Fruit fly (Drosophila melanogaster): ENCODE data around the gene CG3817.

Gene CG3817

dm6 chr3R:14886011-14886534, 12.5 kb upstream of the CG3817 start, which contains the start of the genes Rrp6, CG33331 and CG33332 (continued):
- TF ChIP-seq Gug (GFP tag; IDR thresholded peaks at IDR 0.05) (peak; percentile 40; the same call in 2 of the 4 replicates), gcm2 (GFP tag; optimal IDR thresholded peaks at IDR 0.05) (no peak), CG4282 (GFP tag; optimal IDR thresholded peaks at IDR 0.05) (peak; percentile 41), nmo (GFP tag; optimal IDR thresholded peaks at IDR 0.05) (peak; percentile 77), CG8924 (tag; optimal IDR thresholded peaks at IDR 0.05) (no peak), CG14441 (GFP tag; IDR thresholded peaks at IDR 0.05) (peak; percentile 43; the same call in 1 of the 2 replicates), mld (GFP tag; IDR thresholded peaks at IDR 0.05; ENCODE audit: partially characterized antibody) (no peak), CG2116 (GFP tag; optimal IDR thresholded peaks at IDR 0.05) (peak; percentile 92), slbo (GFP tag; IDR thresholded peaks at IDR 0.05) (peak; percentile 79), GATAe (GFP tag; conservative IDR thresholded peaks at IDR 0.05) (no peak), Fer1 (GFP tag; optimal IDR thresholded peaks at IDR 0.05) (peak; percentile 83), shn (GFP tag; optimal IDR thresholded peaks at IDR 0.05) (peak; percentile 59), CG11456 (GFP tag; IDR thresholded peaks at IDR 0.05) (peak; percentile 61; the same call in 2 of the 3 replicates), Nf-YB (GFP tag; optimal IDR thresholded peaks at IDR 0.05) (peak; percentile 15), cad (GFP tag; optimal IDR thresholded peaks at IDR 0.05) (no peak), Trl (optimal IDR thresholded peaks at IDR 0.05) (no peak), Trl (GFP tag; optimal IDR thresholded peaks at IDR 0.05) (peak; percentile 68), vvl (GFP tag; IDR thresholded peaks at IDR 0.05) (peak; percentile 65), CG4328 (GFP tag; optimal IDR thresholded peaks at IDR 0.05) (peak; percentile 64), CG2889 (GFP tag; IDR thresholded peaks at IDR 0.05) (no peak), CG2202 (tag; optimal IDR thresholded peaks at IDR 0.05) (no peak), Fer3 (tag; optimal IDR thresholded peaks at IDR 0.05) (peak; percentile 69), CG13123 (GFP tag; optimal IDR thresholded peaks at IDR 0.05) (peak; percentile 44), CG7745 (tag; optimal IDR thresholded peaks at IDR 0.05) (no peak), crc (GFP tag; optimal IDR thresholded peaks at IDR 0.05) (peak; percentile 21), az2 (GFP tag; optimal IDR thresholded peaks at IDR 0.05) (peak; percentile 60), rib (GFP tag; IDR thresholded peaks at IDR 0.05) (peak; percentile 10; the same call in 1 of the 2 replicates), fru (optimal IDR thresholded peaks at IDR 0.05) (no peak), otp (GFP tag; IDR thresholded peaks at IDR 0.05) (no peak), CG30403 (GFP tag; optimal IDR thresholded peaks at IDR 0.05) (peak; percentile 86), CG1832 (GFP tag; optimal IDR thresholded peaks at IDR 0.05) (no peak), CG2875 (GFP tag; optimal IDR thresholded peaks at IDR 0.05) (peak; percentile 5), CG10209 (GFP tag; optimal IDR thresholded peaks at IDR 0.05) (peak; percentile 76), schlank (tag; optimal IDR thresholded peaks at IDR 0.05) (peak; percentile 47), wor (GFP tag; IDR thresholded peaks at IDR 0.05) (0 out of 2 replicates have a peak, but pooled peaks have one; percentile 22), CG15269 (tag; optimal IDR thresholded peaks at IDR 0.05) (peak; percentile 79), CG11085 (GFP tag; IDR thresholded peaks at IDR 0.05) (peak; percentile 61), tin (GFP tag; optimal IDR thresholded peaks at IDR 0.05) (peak; percentile 77), NK7.1 (GFP tag; optimal IDR thresholded peaks at IDR 0.05) (no peak), lbe (GFP tag; optimal IDR thresholded peaks at IDR 0.05) (no peak), ham (GFP tag; IDR thresholded peaks at IDR 0.05) (no peak), pita (GFP tag; optimal IDR thresholded peaks at IDR 0.05) (no peak), dpn (GFP tag; optimal IDR thresholded peaks at IDR 0.05) (peak; percentile 67 to 80), Side (GFP tag; optimal IDR thresholded peaks at IDR 0.05) (peak; percentile 35), CG5245 (GFP tag; optimal IDR thresholded peaks at IDR 0.05) (peak; percentile 38), CG7839 (tag; optimal IDR thresholded peaks at IDR 0.05) (no peak), run (tag; optimal IDR thresholded peaks at IDR 0.05) (peak; percentile 42), Neu2 (GFP tag; optimal IDR thresholded peaks at IDR 0.05; ENCODE audit: borderline replicate concordance) (no peak), CG31388 (GFP tag; optimal IDR thresholded peaks at IDR 0.05) (peak; percentile 27), Tbp (GFP tag; optimal IDR thresholded peaks at IDR 0.05) (no peak), CG2678 (tag; optimal IDR thresholded peaks at IDR 0.05) (no peak), bbx (GFP tag; IDR thresholded peaks at IDR 0.05; ENCODE audit: partially characterized antibody) (peak; percentile 63)
